Fruit fly (Drosophila melanogaster) whole organism, prepupa: Measurements from ENCODE around the gene Kdm3.

Experiments used
- Blimp-1 ChIP-seq: fragments of 200-800 bp; sonication (Bioruptor generic); optimal IDR thresholded peaks from 3 replicates; lab custom pipeline; 2017; ENCODE audit warnings: missing biosample characterization, missing genetic modification characterization, mild to moderate bottlenecking, moderate library complexity, missing genetic modification reagents
- CG10669 ChIP-seq: fragments of 200-800 bp; sonication (Bioruptor generic); optimal IDR thresholded peaks from 3 replicates; lab custom pipeline; 2018; ENCODE audit warnings: missing biosample characterization, mild to moderate bottlenecking, missing genetic modification characterization, moderate library complexity
- CG11294 ChIP-seq: fragments of 200-800 bp; sonication (Bioruptor generic); IDR thresholded peaks from 2 replicates; pipeline ENCODE4 v1.3.6; 2022; ENCODE audit warnings: missing biosample characterization, missing genetic modification characterization
- CG11902 ChIP-seq: fragments of 200-800 bp; sonication (Bioruptor generic); optimal IDR thresholded peaks from 3 replicates; lab custom pipeline; 2016; ENCODE audit warnings: missing biosample characterization, missing genetic modification characterization
- CG15336 ChIP-seq: fragments of 200-800 bp; sonication (Bioruptor generic); IDR thresholded peaks from 2 replicates; pipeline ENCODE4 v1.3.6; 2022; ENCODE audit warnings: missing biosample characterization, missing genetic modification characterization
- CG3032 ChIP-seq: fragments of 200-800 bp; optimal IDR thresholded peaks from 2 replicates; lab custom pipeline; 2019; ENCODE audit warnings: missing biosample characterization, mild to moderate bottlenecking, missing genetic modification characterization, moderate library complexity
- CG31627 ChIP-seq: fragments of 200-800 bp; sonication (Bioruptor generic); optimal IDR thresholded peaks from 3 replicates; lab custom pipeline; 2016; ENCODE audit warnings: missing biosample characterization, missing genetic modification characterization
- CG34406 ChIP-seq: fragments of 200-800 bp; sonication (Bioruptor generic); optimal IDR thresholded peaks from 3 replicates; lab custom pipeline; 2016; ENCODE audit warnings: missing biosample characterization, missing genetic modification characterization
- CG3919 ChIP-seq: fragments of 200-800 bp; sonication (Bioruptor generic); optimal IDR thresholded peaks from 3 replicates; lab custom pipeline; 2016; ENCODE audit warnings: missing biosample characterization, missing genetic modification characterization
- CG4318 ChIP-seq: fragments of 200-800 bp; sonication (Bioruptor generic); optimal IDR thresholded peaks from 3 replicates; lab custom pipeline; 2017; ENCODE audit warnings: missing biosample characterization, mild to moderate bottlenecking, missing genetic modification characterization
- CG6163 ChIP-seq: fragments of 200-800 bp; sonication (Bioruptor generic); IDR thresholded peaks from 3 replicates; pipeline ENCODE4 v1.3.6; 2022; ENCODE audit warnings: missing biosample characterization, missing genetic modification characterization
- CG6792 ChIP-seq: fragments of 200-800 bp; sonication (Bioruptor generic); optimal IDR thresholded peaks from 3 replicates; lab custom pipeline; 2016; ENCODE audit warnings: missing biosample characterization, missing genetic modification characterization
- CG6808 ChIP-seq: fragments of 200-800 bp; sonication (Bioruptor generic); optimal IDR thresholded peaks from 3 replicates; lab custom pipeline; 2017; ENCODE audit warnings: missing biosample characterization, missing genetic modification characterization, mild to moderate bottlenecking, moderate library complexity, missing genetic modification reagents
- CG8119 ChIP-seq: fragments of 200-800 bp; sonication (Bioruptor generic); IDR thresholded peaks from 3 replicates; pipeline ENCODE4 v1.3.6; 2022; ENCODE audit warnings: missing biosample characterization, missing genetic modification characterization
- Eip78C ChIP-seq: fragments of 200-800 bp; sonication (Bioruptor generic); peaks from one replicate; lab custom pipeline; 2016; ENCODE audit warnings: missing biosample characterization, missing genetic modification characterization
- Gug ChIP-seq: fragments of 200-800 bp; sonication (Bioruptor generic); IDR thresholded peaks from 2 replicates; pipeline ENCODE4 v1.3.6; 2022; ENCODE audit warnings: missing biosample characterization, missing genetic modification characterization
- Lpt ChIP-seq: fragments of 200-800 bp; sonication (Bioruptor generic); optimal IDR thresholded peaks from 3 replicates; lab custom pipeline; 2016; ENCODE audit warnings: missing biosample characterization, missing genetic modification characterization
- Sox102F ChIP-seq: fragments of 200-800 bp; sonication (Bioruptor generic); optimal IDR thresholded peaks from 2 replicates; lab custom pipeline; 2016; ENCODE audit warnings: missing biosample characterization, mild to moderate bottlenecking, missing genetic modification characterization
- Sox14 ChIP-seq: fragments of 200-800 bp; sonication (Bioruptor generic); optimal IDR thresholded peaks from 3 replicates; lab custom pipeline; 2016; ENCODE audit warnings: missing biosample characterization, missing genetic modification characterization
- dac ChIP-seq: fragments of 200-800 bp; sonication (Bioruptor generic); optimal IDR thresholded peaks from 2 replicates; lab custom pipeline; 2017; ENCODE audit warnings: missing biosample characterization, mild to moderate bottlenecking, missing genetic modification characterization
- dsx ChIP-seq: fragments of 200-800 bp; optimal IDR thresholded peaks from 3 replicates; lab custom pipeline; 2019; ENCODE audit warnings: missing biosample characterization, mild to moderate bottlenecking, missing genetic modification characterization, moderate library complexity; ENCODE audit not compliant: poor library complexity, severe bottlenecking
- eg ChIP-seq: fragments of 200-800 bp; sonication (Bioruptor generic); IDR thresholded peaks from 3 replicates; pipeline ENCODE4 v1.3.6; 2022; ENCODE audit warnings: missing biosample characterization, missing genetic modification characterization
- fd59A ChIP-seq: fragments of 200-800 bp; sonication (Bioruptor generic); optimal IDR thresholded peaks from 2 replicates; lab custom pipeline; 2017; ENCODE audit warnings: missing biosample characterization, mild to moderate bottlenecking, missing genetic modification characterization, missing genetic modification reagents
- net ChIP-seq: fragments of 200-800 bp; sonication (Bioruptor generic); optimal IDR thresholded peaks from 3 replicates; lab custom pipeline; 2016; ENCODE audit warnings: missing biosample characterization, missing genetic modification characterization
- pdm3 ChIP-seq: fragments of 200-800 bp; sonication (Bioruptor generic); optimal IDR thresholded peaks from 3 replicates; lab custom pipeline; 2016; ENCODE audit warnings: missing biosample characterization, missing genetic modification characterization
- salr ChIP-seq, 2 experiments: fragments of 200-800 bp; sonication (Bioruptor generic); optimal IDR thresholded peaks; 3 replicates each; lab custom pipeline; 2016 to 2018; ENCODE audit warnings: missing biosample characterization in 2 of 2, missing genetic modification characterization in 2 of 2, mild to moderate bottlenecking in 1 of 2
- ss ChIP-seq, 2 experiments: fragments of 200-800 bp; sonication (Bioruptor generic); optimal IDR thresholded peaks; 2 replicates in 1 of 2; 3 replicates in 1 of 2; lab custom pipeline; 2017 to 2018; ENCODE audit warnings: mild to moderate bottlenecking in 2 of 2, missing biosample characterization in 2 of 2, missing genetic modification characterization in 2 of 2, moderate library complexity in 1 of 2
- svp ChIP-seq: fragments of 200-800 bp; sonication (Bioruptor generic); peaks from one replicate; lab custom pipeline; 2016; ENCODE audit warnings: missing biosample characterization, missing genetic modification characterization
- topi ChIP-seq: fragments of 200-800 bp; sonication (Bioruptor generic); optimal IDR thresholded peaks from 3 replicates; lab custom pipeline; 2016; ENCODE audit warnings: missing biosample characterization, missing genetic modification characterization
- vri ChIP-seq: fragments of 200-800 bp; sonication (Bioruptor generic); optimal IDR thresholded peaks from 3 replicates; lab custom pipeline; 2016; ENCODE audit warnings: missing biosample characterization, mild to moderate bottlenecking, missing genetic modification characterization

The Kdm3 gene

dm6 chr3R:9565895-9566294, 50.1 kb downstream of the Kdm3 start, which contains the start of gene CG16789:
TSS of gene CG16789 (plus strand) at chr3R:9566195.
- TF ChIP-seq CG3032 (tag; lab: Kevin White, UChicago) (no peak), eg (no peak), CG4318 (GFP tag; lab: Kevin White, UChicago) (no peak), pdm3 (no peak), CG11294 (GFP tag; lab: Robert Waterston, UW) (no peak), CG34406 (GFP tag; lab: Kevin White, UChicago) (no peak), dac (no peak), dsx (GFP tag; lab: Kevin White, UChicago) (no peak), Lpt (GFP tag; lab: Kevin White, UChicago) (no peak), CG6808 (GFP tag; lab: Kevin White, UChicago) (no peak), Blimp-1 (no peak), CG11902 (GFP tag; lab: Kevin White, UChicago) (no peak), fd59A (no peak), CG15336 (GFP tag; lab: Robert Waterston, UW) (no peak)

dm6 chr3R:9570114-9570513, 54.3 kb downstream of the Kdm3 start, which contains the start of gene CG16790:
TSS of gene CG16790 (minus strand) at chr3R:9570214.
- TF ChIP-seq vri (no peak), svp (GFP tag; lab: Kevin White, UChicago) (no peak), CG3919 (GFP tag; lab: Kevin White, UChicago) (no peak), pdm3 (no peak), topi (GFP tag; lab: Kevin White, UChicago) (no peak), net (no peak), CG31627 (no peak), Eip78C (GFP tag; lab: Kevin White, UChicago) (no peak), CG6792 (GFP tag; lab: Kevin White, UChicago) (no peak), CG10669 (GFP tag; lab: Kevin White, UChicago) (no peak), fd59A (no peak), ss (GFP tag; optimal IDR thresholded peaks at IDR 0.05; lab: Kevin White, UChicago) (no peak), CG34406 (GFP tag; lab: Kevin White, UChicago) (no peak), CG6163 (GFP tag; lab: Robert Waterston, UW) (no peak), Sox14 (GFP tag; lab: Kevin White, UChicago) (no peak), salr (GFP tag; optimal IDR thresholded peaks at IDR 0.05; lab: Kevin White, UChicago) (no peak), CG8119 (GFP tag; lab: Robert Waterston, UW) (no peak), Gug (GFP tag; lab: Robert Waterston, UW) (no peak), Sox102F (GFP tag; lab: Kevin White, UChicago) (no peak)
